Fruit fly (Drosophila melanogaster) whole organism, pupa: Measurements from ENCODE around the gene tsh.

Source experiments
- CG10348 ChIP-seq: fragments of 200-800 bp; sonication (Bioruptor generic); IDR thresholded peaks from 2 replicates; pipeline ENCODE4 v1.3.6; 2022; ENCODE audit warnings: missing biosample characterization, missing genetic modification characterization
- CG12605 ChIP-seq: fragments of 200-800 bp; sonication (Bioruptor generic); IDR thresholded peaks from 2 replicates; pipeline ENCODE4 v1.3.6; 2022; ENCODE audit warnings: missing biosample characterization, missing genetic modification characterization
- CG13204 ChIP-seq: fragments of 200-800 bp; sonication (Bioruptor generic); optimal IDR thresholded peaks from 2 replicates; lab custom pipeline; 2018; ENCODE audit warnings: missing biosample characterization, mild to moderate bottlenecking, missing genetic modification characterization, moderate library complexity
- CG14655 ChIP-seq: fragments of 200-800 bp; sonication (Bioruptor generic); optimal IDR thresholded peaks from 3 replicates; lab custom pipeline; 2017; ENCODE audit warnings: mild to moderate bottlenecking, missing biosample characterization, missing genetic modification reagents, missing genetic modification characterization
- CG15710 ChIP-seq: fragments of 200-800 bp; sonication (Bioruptor generic); optimal IDR thresholded peaks from 2 replicates; lab custom pipeline; 2018; ENCODE audit warnings: missing biosample characterization, mild to moderate bottlenecking, missing genetic modification characterization, moderate library complexity
- CG17806 ChIP-seq: fragments of 200-800 bp; sonication (Bioruptor generic); optimal IDR thresholded peaks from 2 replicates; lab custom pipeline; 2018; ENCODE audit warnings: missing biosample characterization, mild to moderate bottlenecking, missing genetic modification characterization, moderate library complexity
- CG32121 ChIP-seq: fragments of 200-800 bp; sonication (Bioruptor generic); IDR thresholded peaks from 2 replicates; pipeline ENCODE4 v1.3.6; 2022; ENCODE audit warnings: missing biosample characterization, missing genetic modification characterization
- CG34367 ChIP-seq: fragments of 200-800 bp; sonication (Bioruptor generic); optimal IDR thresholded peaks from 2 replicates; lab custom pipeline; 2018; ENCODE audit warnings: missing biosample characterization, mild to moderate bottlenecking, missing genetic modification characterization
- CG4496 ChIP-seq: fragments of 200-800 bp; sonication (Bioruptor generic); IDR thresholded peaks from 3 replicates; pipeline ENCODE4 v1.3.6; 2022; ENCODE audit warnings: missing biosample characterization, missing genetic modification characterization
- CG8159 ChIP-seq: fragments of 200-800 bp; sonication (Bioruptor generic); optimal IDR thresholded peaks from 3 replicates; lab custom pipeline; 2018; ENCODE audit warnings: missing biosample characterization, mild to moderate bottlenecking, missing genetic modification characterization, moderate library complexity
- CG8301 ChIP-seq: fragments of 200-800 bp; sonication (Bioruptor generic); optimal IDR thresholded peaks from 2 replicates; lab custom pipeline; 2018; ENCODE audit warnings: missing biosample characterization, mild to moderate bottlenecking, missing genetic modification characterization
- CG9948 ChIP-seq: fragments of 200-800 bp; sonication (Bioruptor generic); optimal IDR thresholded peaks from 2 replicates; lab custom pipeline; 2018; ENCODE audit warnings: missing biosample characterization, mild to moderate bottlenecking, missing genetic modification characterization, moderate library complexity
- D1 ChIP-seq: fragments of 200-800 bp; sonication (Bioruptor generic); optimal IDR thresholded peaks from 2 replicates; lab custom pipeline; 2018; ENCODE audit warnings: missing biosample characterization, mild to moderate bottlenecking, missing genetic modification characterization, moderate library complexity
- EcR ChIP-seq: fragments of 200-800 bp; sonication (Bioruptor generic); optimal IDR thresholded peaks from 3 replicates; lab custom pipeline; 2019; ENCODE audit warnings: missing biosample characterization, missing genetic modification characterization, mild to moderate bottlenecking, moderate library complexity, missing genetic modification reagents
- Ets98B ChIP-seq: fragments of 200-800 bp; sonication (Bioruptor generic); IDR thresholded peaks from 2 replicates; pipeline ENCODE4 v1.3.6; 2022; ENCODE audit warnings: missing biosample characterization, missing genetic modification characterization
- Pif1A ChIP-seq: fragments of 200-800 bp; sonication (Bioruptor generic); optimal IDR thresholded peaks from 3 replicates; lab custom pipeline; 2016; ENCODE audit warnings: missing biosample characterization, missing genetic modification characterization
- Pif1B ChIP-seq: fragments of 200-800 bp; sonication (Bioruptor generic); optimal IDR thresholded peaks from 3 replicates; lab custom pipeline; 2016; ENCODE audit warnings: missing biosample characterization, missing genetic modification characterization
- Snoo ChIP-seq: fragments of 200-800 bp; sonication (Bioruptor generic); optimal IDR thresholded peaks from 3 replicates; lab custom pipeline; 2017; ENCODE audit warnings: missing biosample characterization, mild to moderate bottlenecking, missing genetic modification characterization, inconsistent platforms
- fd96Ca ChIP-seq: fragments of 200-800 bp; sonication (Bioruptor generic); IDR thresholded peaks from 3 replicates; pipeline ENCODE4 v1.3.6; 2022; ENCODE audit warnings: missing biosample characterization, missing genetic modification characterization
- gl ChIP-seq: fragments of 200-800 bp; sonication (Bioruptor generic); optimal IDR thresholded peaks from 2 replicates; lab custom pipeline; 2018; ENCODE audit warnings: missing biosample characterization, mild to moderate bottlenecking, missing genetic modification characterization
- rn ChIP-seq: fragments of 200-800 bp; sonication (Bioruptor generic); IDR thresholded peaks from 2 replicates; pipeline ENCODE4 v1.3.6; 2022; ENCODE audit warnings: missing biosample characterization, missing genetic modification characterization

tsh gene

dm6 chr2L:21794547-21795341 lies 33.6 kb upstream of the tsh start:
- peak; percentile 97 for TF ChIP-seq CG32121 (GFP tag; lab: Robert Waterston, UW)
- TF ChIP-seq CG12605 (GFP tag; lab: Robert Waterston, UW) = peak; percentile 95
- peak; percentile 85 for TF ChIP-seq D1 (tag; lab: Kevin White, UChicago)
- TF ChIP-seq Pif1B = peak; percentile 97
- TF ChIP-seq CG15710 (tag; lab: Kevin White, UChicago) = peak; percentile 97
- TF ChIP-seq rn (GFP tag; lab: Robert Waterston, UW) = peak; percentile 89
- peak; percentile 96 for TF ChIP-seq CG34367 (tag; lab: Kevin White, UChicago)
- peak; percentile 96 for TF ChIP-seq CG9948 (tag; lab: Kevin White, UChicago)
- TF ChIP-seq CG13204 (GFP tag; lab: Kevin White, UChicago) = peak; percentile 92
- peak; percentile 97 for TF ChIP-seq fd96Ca (GFP tag; lab: Robert Waterston, UW)
- TF ChIP-seq CG4496 (GFP tag; lab: Robert Waterston, UW) = no peak
- TF ChIP-seq CG10348 (GFP tag; lab: Robert Waterston, UW) = peak; percentile 86
- peak; percentile 96 for TF ChIP-seq CG17806
- TF ChIP-seq Ets98B (GFP tag; lab: Robert Waterston, UW) = peak; percentile 95; the same call in 1 of the 2 replicates
- peak; percentile 97 for TF ChIP-seq CG8159 (tag; lab: Kevin White, UChicago)
- TF ChIP-seq gl (tag; lab: Kevin White, UChicago) = peak; percentile 91
- peak; percentile 96 for TF ChIP-seq CG14655 (GFP tag; lab: Kevin White, UChicago)
- no peak for TF ChIP-seq EcR (GFP tag; lab: Kevin White, UChicago)
- peak; percentile 97 for TF ChIP-seq Pif1A
- peak; percentile 97 for TF ChIP-seq CG8301 (tag; lab: Kevin White, UChicago)
- TF ChIP-seq Snoo (tag; lab: Kevin White, UChicago) = peak; percentile 98

dm6 chr2L:21795342-21795874 lies 33.0 kb upstream of the tsh start, which contains the start of gene CG31612:
CG31612 (minus strand) TSS chr2L:21795447.
- TF ChIP-seq CG15710 (tag; lab: Kevin White, UChicago) (no peak), CG8159 (tag; lab: Kevin White, UChicago) (no peak), EcR (GFP tag; lab: Kevin White, UChicago) (no peak), Ets98B (GFP tag; lab: Robert Waterston, UW) (no peak), gl (tag; lab: Kevin White, UChicago) (no peak), Pif1B (no peak), CG4496 (GFP tag; lab: Robert Waterston, UW) (no peak; the same call in 2 of the 3 replicates), Snoo (tag; lab: Kevin White, UChicago) (no peak), CG12605 (GFP tag; lab: Robert Waterston, UW) (no peak), CG34367 (tag; lab: Kevin White, UChicago) (no peak), D1 (tag; lab: Kevin White, UChicago) (no peak), CG10348 (GFP tag; lab: Robert Waterston, UW) (no peak), rn (GFP tag; lab: Robert Waterston, UW) (no peak), CG13204 (GFP tag; lab: Kevin White, UChicago) (no peak)
- TF ChIP-seq, all 21 proteins: peak for 0

- peak; percentile 1 for TF ChIP-seq EcR (GFP tag; lab: Kevin White, UChicago)
- TF ChIP-seq gl (tag; lab: Kevin White, UChicago) = no peak
- TF ChIP-seq, all 21 proteins: peak for 1
Observed at dm6 chr2L:21804105-21804504, 24.3 kb upstream of the tsh start.

DNA sequence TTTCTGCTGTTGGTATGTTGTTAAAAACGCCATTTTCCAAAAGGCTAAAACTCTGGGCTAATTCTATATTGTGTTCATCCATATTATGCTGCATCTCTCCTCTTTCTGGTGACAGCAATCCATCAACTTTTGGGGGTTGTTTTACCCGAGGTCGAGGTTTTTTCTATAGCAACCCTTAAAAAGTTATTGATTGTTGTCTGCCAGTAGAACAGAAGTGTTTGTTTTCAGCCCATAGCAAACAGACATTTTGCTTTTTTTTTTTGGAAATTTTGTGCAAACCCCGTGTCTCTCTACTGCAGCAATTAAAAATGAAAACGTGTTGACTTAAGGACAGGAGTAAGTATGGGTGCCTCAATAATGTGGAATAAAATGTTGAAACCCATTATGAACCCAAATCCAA lies 22.0 kb upstream of the tsh start:
- TF ChIP-seq CG4496 (GFP tag; lab: Robert Waterston, UW) = no peak
- TF ChIP-seq CG10348 (GFP tag; lab: Robert Waterston, UW) = no peak
- no peak for TF ChIP-seq CG9948 (tag; lab: Kevin White, UChicago)
- TF ChIP-seq CG14655 (GFP tag; lab: Kevin White, UChicago) = no peak

- no peak for TF ChIP-seq CG4496 (GFP tag; lab: Robert Waterston, UW)
- no peak for TF ChIP-seq EcR (GFP tag; lab: Kevin White, UChicago)
- TF ChIP-seq Pif1B = no peak
- TF ChIP-seq CG12605 (GFP tag; lab: Robert Waterston, UW) = no peak
- no peak for TF ChIP-seq CG34367 (tag; lab: Kevin White, UChicago)
- TF ChIP-seq Snoo (tag; lab: Kevin White, UChicago) = no peak
- TF ChIP-seq fd96Ca (GFP tag; lab: Robert Waterston, UW) = no peak
- TF ChIP-seq rn (GFP tag; lab: Robert Waterston, UW) = no peak
- no peak for TF ChIP-seq Pif1A
- no peak for TF ChIP-seq CG9948 (tag; lab: Kevin White, UChicago)
- no peak for TF ChIP-seq Ets98B (GFP tag; lab: Robert Waterston, UW)
- TF ChIP-seq CG32121 (GFP tag; lab: Robert Waterston, UW) = no peak
- no peak for TF ChIP-seq CG15710 (tag; lab: Kevin White, UChicago)
- TF ChIP-seq CG8159 (tag; lab: Kevin White, UChicago) = no peak
- TF ChIP-seq D1 (tag; lab: Kevin White, UChicago) = no peak
- TF ChIP-seq CG13204 (GFP tag; lab: Kevin White, UChicago) = no peak
- TF ChIP-seq, all 21 proteins: peak for 0
Observed at dm6 chr2L:21806875-21807274, 21.5 kb upstream of the tsh start.
